Worm (Caenorhabditis elegans) whole organism, L3 larva: ENCODE results near the gene set-20.

Experiments used
- R02D3.7 ChIP-seq: fragments of 150-350 bp; optimal IDR thresholded peaks from 2 replicates; lab custom pipeline; 2014; ENCODE audit warnings: missing biosample characterization, missing genetic modification characterization
- ceh-28 ChIP-seq: fragments of 150-350 bp; optimal IDR thresholded peaks from 2 replicates; lab custom pipeline; 2014; ENCODE audit warnings: missing biosample characterization, missing genetic modification reagents, missing genetic modification characterization
- egl-27 ChIP-seq: sonication (generic microtip); optimal IDR thresholded peaks from 4 replicates; lab custom pipeline; 2017; ENCODE audit warnings: missing biosample characterization, missing genetic modification reagents, missing genetic modification characterization
- elt-1 ChIP-seq: fragments of 150-350 bp; optimal IDR thresholded peaks from 2 replicates; lab custom pipeline; 2014; ENCODE audit warnings: missing biosample characterization, missing genetic modification characterization
- elt-2 ChIP-seq: sonication (generic microtip); optimal IDR thresholded peaks from 2 replicates; lab custom pipeline; 2016; ENCODE audit warnings: missing genetic modification reagents, mild to moderate bottlenecking, missing genetic modification characterization, missing compliant biosample characterization
- elt-3 ChIP-seq, 3 experiments: fragments of 150-350 bp in 1 of 3; sonication (generic microtip) in 2 of 3; optimal IDR thresholded peaks; 2 replicates in 2 of 3; 4 replicates in 1 of 3; lab custom pipeline; 2014 to 2017; ENCODE audit warnings: missing biosample characterization in 3 of 3, missing genetic modification characterization in 3 of 3
- eor-1 ChIP-seq, 2 experiments: fragments of 150-350 bp; optimal IDR thresholded peaks; 2 replicates each; lab custom pipeline; 2014 to 2018; ENCODE audit warnings: missing biosample characterization in 2 of 2, missing genetic modification characterization in 2 of 2
- fkh-10 ChIP-seq: sonication (generic microtip); optimal IDR thresholded peaks from 2 replicates; lab custom pipeline; 2017; ENCODE audit warnings: missing biosample characterization, missing genetic modification reagents, missing genetic modification characterization
- nfya-1 ChIP-seq: sonication (generic microtip); optimal IDR thresholded peaks from 2 replicates; lab custom pipeline; 2017; ENCODE audit warnings: missing genetic modification characterization, mild to moderate bottlenecking, missing compliant biosample characterization, antibody characterized with exemption, moderate library complexity; ENCODE audit not compliant: insufficient read depth
- nhr-11 ChIP-seq: fragments of 150-350 bp; optimal IDR thresholded peaks from 2 replicates; lab custom pipeline; 2014; ENCODE audit warnings: missing biosample characterization, missing genetic modification characterization
- nhr-25 ChIP-seq: sonication (generic microtip); optimal IDR thresholded peaks from 2 replicates; lab custom pipeline; 2017; ENCODE audit warnings: missing biosample characterization, missing genetic modification characterization
- snpc-4 ChIP-seq: fragments of 150-350 bp; optimal IDR thresholded peaks from 2 replicates; lab custom pipeline; 2014; ENCODE audit warnings: missing biosample characterization, missing genetic modification characterization
- unc-39 ChIP-seq: sonication (generic microtip); optimal IDR thresholded peaks from 4 replicates; lab custom pipeline; 2017; ENCODE audit warnings: missing biosample characterization, missing genetic modification characterization
- ztf-11 ChIP-seq: fragments of 150-350 bp; optimal IDR thresholded peaks from 2 replicates; lab custom pipeline; 2014; ENCODE audit warnings: missing biosample characterization, missing genetic modification characterization

DNA sequence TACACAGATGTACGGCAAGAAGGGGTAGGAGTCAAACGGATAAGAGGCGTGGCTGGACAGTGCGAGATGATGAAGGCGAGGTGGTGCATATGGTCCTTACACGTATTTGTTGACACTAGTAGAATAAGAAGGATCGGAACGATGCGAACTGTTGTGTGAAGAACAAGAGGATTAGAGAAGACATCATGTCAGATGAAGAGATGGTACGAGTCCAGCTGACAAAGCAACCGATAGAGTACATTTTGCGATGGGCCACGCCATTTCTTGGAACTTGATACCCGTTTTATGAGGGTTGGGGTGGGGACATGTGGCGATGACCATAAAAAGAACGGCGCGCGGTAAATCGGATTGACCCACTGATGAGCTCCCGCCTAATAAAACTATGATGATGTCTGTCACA, 12.5 kb upstream of the set-20 start:
- TF ChIP-seq ceh-28 (tag; lab: Kevin White, UChicago): no peak
- TF ChIP-seq ztf-11 (tag; lab: Kevin White, UChicago): no peak
- no peak for TF ChIP-seq fkh-10
- TF ChIP-seq elt-2 (tag; lab: Kevin White, UChicago): no peak
- TF ChIP-seq R02D3.7 (tag; lab: Kevin White, UChicago): no peak
- TF ChIP-seq snpc-4: no peak
- no peak for TF ChIP-seq nfya-1
- TF ChIP-seq egl-27 (tag; lab: Kevin White, UChicago): no peak
- no peak for TF ChIP-seq eor-1 (tag; optimal IDR thresholded peaks at IDR 0.05; lab: Kevin White, UChicago)
- no peak for TF ChIP-seq elt-3 (tag; optimal IDR thresholded peaks at IDR 0.05; lab: Kevin White, UChicago)
- no peak for TF ChIP-seq nhr-25 (tag; lab: Kevin White, UChicago)
- no peak for TF ChIP-seq unc-39 (tag; lab: Kevin White, UChicago)
- no peak for TF ChIP-seq elt-1
- no peak for TF ChIP-seq nhr-11 (tag; lab: Kevin White, UChicago)
